1 fruit fly cellular context compared by ENCODE assay signal in genomic region chr3R:30021009-30021408, dm6.
TF ChIP-seq lines count a peak whose summit lies in the region.

No protein-coding gene starts in this region.

TF ChIP-seq in whole organism, embryonic, 481 proteins besides CTCF, POLR2A, EP300 and RAD21 (continued from another document):
- TF ChIP-seq chn (GFP tag; optimal IDR thresholded peaks at IDR 0.05; lab: Kevin White, UChicago) = no peak
- TF ChIP-seq Atf6 (GFP tag; IDR thresholded peaks at IDR 0.05; lab: Robert Waterston, UW) = peak; percentile 24; the same call in 1 of the 2 replicates
- TF ChIP-seq CrebB (tag; optimal IDR thresholded peaks at IDR 0.05; lab: Kevin White, UChicago) = no peak
- TF ChIP-seq CG17829 (tag; optimal IDR thresholded peaks at IDR 0.05; lab: Kevin White, UChicago) = peak; percentile 18
- no peak for TF ChIP-seq CG18476 (GFP tag; optimal IDR thresholded peaks at IDR 0.05; lab: Kevin White, UChicago)
- TF ChIP-seq CG10462 (GFP tag; optimal IDR thresholded peaks at IDR 0.05; lab: Kevin White, UChicago) = no peak
- TF ChIP-seq CG12104 (GFP tag; optimal IDR thresholded peaks at IDR 0.05; lab: Kevin White, UChicago) = no peak
- no peak for TF ChIP-seq HLH4C (GFP tag; IDR thresholded peaks at IDR 0.05; lab: Robert Waterston, UW; ENCODE audit: partially characterized antibody)
- no peak for TF ChIP-seq CG11723 (GFP tag; optimal IDR thresholded peaks at IDR 0.05; lab: Kevin White, UChicago)
- TF ChIP-seq NC2β (GFP tag; optimal IDR thresholded peaks at IDR 0.05; lab: Kevin White, UChicago) = no peak
- peak; percentile 33 for TF ChIP-seq unpg (GFP tag; optimal IDR thresholded peaks at IDR 0.05; lab: Kevin White, UChicago)
- TF ChIP-seq CG4360 (GFP tag; IDR thresholded peaks at IDR 0.05; lab: Robert Waterston, UW) = no peak
- TF ChIP-seq CG9797 (GFP tag; optimal IDR thresholded peaks at IDR 0.05; lab: Kevin White, UChicago) = no peak
- TF ChIP-seq Hmr (GFP tag; optimal IDR thresholded peaks at IDR 0.05; lab: Kevin White, UChicago) = no peak
- no peak for TF ChIP-seq CG34422 (GFP tag; IDR thresholded peaks at IDR 0.05; lab: Robert Waterston, UW)
- TF ChIP-seq CG16815 (GFP tag; optimal IDR thresholded peaks at IDR 0.05; lab: Kevin White, UChicago) = no peak
- TF ChIP-seq Ptx1 (GFP tag; IDR thresholded peaks at IDR 0.05; lab: Robert Waterston, UW) = 0 out of 2 replicates have a peak, but pooled peaks have one; percentile 31
- no peak for TF ChIP-seq hbn (GFP tag; IDR thresholded peaks at IDR 0.05; lab: Robert Waterston, UW; ENCODE audit: partially characterized antibody)
- TF ChIP-seq dimm (GFP tag; IDR thresholded peaks at IDR 0.05; lab: Robert Waterston, UW) = no peak
- no peak for TF ChIP-seq rib (GFP tag; IDR thresholded peaks at IDR 0.05; lab: Robert Waterston, UW)
- peak; percentile 48; the same call in 1 of the 2 replicates for TF ChIP-seq Xrp1 (GFP tag; IDR thresholded peaks at IDR 0.05; lab: Robert Waterston, UW)
- TF ChIP-seq da (GFP tag; optimal IDR thresholded peaks at IDR 0.05; lab: Kevin White, UChicago) = no peak
- no peak for TF ChIP-seq CG12071 (GFP tag; optimal IDR thresholded peaks at IDR 0.05; lab: Kevin White, UChicago)
- TF ChIP-seq oc (tag; optimal IDR thresholded peaks at IDR 0.05; lab: Kevin White, UChicago) = no peak
- TF ChIP-seq hb (GFP tag; IDR thresholded peaks at IDR 0.05; lab: Robert Waterston, UW; ENCODE audit: partially characterized antibody) = no peak
- TF ChIP-seq slbo (GFP tag; IDR thresholded peaks at IDR 0.05; lab: Robert Waterston, UW) = peak; percentile 34; the same call in 1 of the 2 replicates
- TF ChIP-seq CG30403 (GFP tag; optimal IDR thresholded peaks at IDR 0.05; lab: Kevin White, UChicago) = peak; percentile 44
- TF ChIP-seq Scr (GFP tag; IDR thresholded peaks at IDR 0.05; lab: Robert Waterston, UW; ENCODE audit: partially characterized antibody) = no peak
- TF ChIP-seq CkIIα-i1 (GFP tag; IDR thresholded peaks at IDR 0.05; lab: Robert Waterston, UW) = no peak
- no peak for TF ChIP-seq CG10274 (GFP tag; optimal IDR thresholded peaks at IDR 0.05; lab: Kevin White, UChicago)
- TF ChIP-seq Dek (tag; optimal IDR thresholded peaks at IDR 0.05; lab: Kevin White, UChicago) = peak; percentile 8
- no peak for TF ChIP-seq Fer3 (tag; optimal IDR thresholded peaks at IDR 0.05; lab: Kevin White, UChicago)
- TF ChIP-seq CG11085 (GFP tag; IDR thresholded peaks at IDR 0.05; lab: Robert Waterston, UW) = no peak
TF ChIP-seq in whole organism, embryonic: peak in this region for 70.
